Fruit fly (Drosophila melanogaster) whole organism, embryonic: ENCODE results near the gene CG32281.
A peak's percentile ranks its signal among the peaks of the same experiment; 100 is the strongest.

ENCODE experiments used
- Adf1 ChIP-seq: fragments of 200-800 bp; sonication (Bioruptor generic); IDR thresholded peaks from 2 replicates; pipeline ENCODE4 v1.3.6; 2022; ENCODE audit warnings: missing biosample characterization, missing genetic modification characterization
- Awh ChIP-seq: fragments of 200-800 bp; sonication (Bioruptor generic); IDR thresholded peaks from 2 replicates; pipeline ENCODE4, ENCODE4 v1.3.6; 2022; ENCODE audit warnings: missing biosample characterization, missing genetic modification characterization
- BEAF-32 ChIP-seq: fragments of 200-800 bp; sonication (Bioruptor generic); optimal IDR thresholded peaks from 3 replicates; lab custom pipeline; 2017; ENCODE audit warnings: missing biosample characterization, missing genetic modification characterization, mild to moderate bottlenecking, moderate library complexity, missing genetic modification reagents
- Bteb2 ChIP-seq: fragments of 200-800 bp; sonication (Bioruptor generic); optimal IDR thresholded peaks from 2 replicates; lab custom pipeline; 2016; ENCODE audit warnings: missing biosample characterization, missing genetic modification characterization
- CG11504 ChIP-seq: fragments of 200-800 bp; sonication (Bioruptor generic); optimal IDR thresholded peaks from 3 replicates; lab custom pipeline; 2019; ENCODE audit warnings: missing biosample characterization, mild to moderate bottlenecking, missing genetic modification characterization, moderate library complexity
- CG11695 ChIP-seq: fragments of 200-800 bp; sonication (Bioruptor generic); IDR thresholded peaks from 3 replicates; pipeline ENCODE4 v1.3.6; 2022; ENCODE audit warnings: missing biosample characterization, missing genetic modification characterization
- CG12219 ChIP-seq: fragments of 200-800 bp; sonication (Bioruptor generic); optimal IDR thresholded peaks from 3 replicates; lab custom pipeline; 2018; ENCODE audit warnings: missing biosample characterization, mild to moderate bottlenecking, missing genetic modification characterization
- CG13775 ChIP-seq: fragments of 200-800 bp; sonication (Bioruptor generic); optimal IDR thresholded peaks from 3 replicates; lab custom pipeline; 2017; ENCODE audit warnings: missing biosample characterization, mild to moderate bottlenecking, missing genetic modification characterization
- CG14050 ChIP-seq: fragments of 200-800 bp; sonication (Bioruptor generic); IDR thresholded peaks from 3 replicates; pipeline ENCODE4 v1.3.6; 2022; ENCODE audit warnings: missing biosample characterization, missing genetic modification characterization
- CG16863 ChIP-seq: fragments of 200-800 bp; sonication (Bioruptor generic); optimal IDR thresholded peaks from 3 replicates; lab custom pipeline; 2016; ENCODE audit warnings: missing biosample characterization, missing genetic modification characterization
- CG17912 ChIP-seq: fragments of 200-800 bp; sonication (Bioruptor generic); optimal IDR thresholded peaks from 2 replicates; lab custom pipeline; 2018; ENCODE audit warnings: missing biosample characterization, mild to moderate bottlenecking, missing genetic modification characterization
- CG18011 ChIP-seq: fragments of 200-800 bp; sonication (Bioruptor generic); optimal IDR thresholded peaks from 2 replicates; lab custom pipeline; 2017; ENCODE audit warnings: missing biosample characterization, missing genetic modification characterization, mild to moderate bottlenecking, moderate library complexity, missing genotype
- CG1832 ChIP-seq: fragments of 200-800 bp; sonication (Bioruptor generic); optimal IDR thresholded peaks from 2 replicates; lab custom pipeline; 2017; ENCODE audit warnings: missing biosample characterization, mild to moderate bottlenecking, missing genetic modification characterization, inconsistent platforms
- CG2875 ChIP-seq: fragments of 200-800 bp; sonication (Bioruptor generic); optimal IDR thresholded peaks from 2 replicates; lab custom pipeline; 2017; ENCODE audit warnings: missing biosample characterization, mild to moderate bottlenecking, missing genetic modification characterization, missing genetic modification reagents
- CG31441 ChIP-seq: fragments of 200-800 bp; sonication (Bioruptor generic); IDR thresholded peaks from 2 replicates; pipeline ENCODE4 v1.3.6; 2022; ENCODE audit warnings: missing biosample characterization, missing genetic modification characterization
- CG5180 ChIP-seq: fragments of 200-800 bp; sonication (Bioruptor generic); optimal IDR thresholded peaks from 3 replicates; lab custom pipeline; 2017; ENCODE audit warnings: missing biosample characterization, missing genetic modification characterization, mild to moderate bottlenecking, moderate library complexity, missing genetic modification reagents
- CG6765 ChIP-seq: fragments of 200-800 bp; sonication (Bioruptor generic); optimal IDR thresholded peaks from 3 replicates; lab custom pipeline; 2017; ENCODE audit warnings: missing biosample characterization, mild to moderate bottlenecking, missing genetic modification characterization
- CG7987 ChIP-seq: fragments of 200-800 bp; sonication (Bioruptor generic); optimal IDR thresholded peaks from 2 replicates; lab custom pipeline; 2018; ENCODE audit warnings: missing biosample characterization, mild to moderate bottlenecking, missing genetic modification characterization, moderate library complexity
- CG8388 ChIP-seq: fragments of 200-800 bp; sonication (Bioruptor generic); optimal IDR thresholded peaks from 2 replicates; lab custom pipeline; 2019; ENCODE audit warnings: missing biosample characterization, mild to moderate bottlenecking, missing genetic modification characterization, moderate library complexity
- CG9932 ChIP-seq: fragments of 200-800 bp; sonication (Bioruptor generic); IDR thresholded peaks from 2 replicates; pipeline ENCODE4 v1.3.6; 2022; ENCODE audit warnings: missing biosample characterization, missing genetic modification characterization
- CoRest ChIP-seq: fragments of 200-800 bp; sonication (Bioruptor generic); optimal IDR thresholded peaks from 3 replicates; lab custom pipeline; 2018; ENCODE audit warnings: missing biosample characterization, mild to moderate bottlenecking, missing genetic modification characterization, moderate library complexity
- Dad ChIP-seq: fragments of 200-800 bp; sonication (Bioruptor generic); optimal IDR thresholded peaks from 3 replicates; lab custom pipeline; 2016; ENCODE audit warnings: missing biosample characterization, missing genetic modification characterization
- Dfd ChIP-seq, 2 experiments: fragments of >200 bp; optimal IDR thresholded peaks; 2 replicates each; lab custom pipeline; 2017; ENCODE audit warnings: missing biosample characterization in 2 of 2, missing genetic modification characterization in 2 of 2
- Doc2 ChIP-seq: fragments of 200-800 bp; sonication (Bioruptor generic); IDR thresholded peaks from 2 replicates; pipeline ENCODE4 v1.3.6; 2022; ENCODE audit warnings: missing biosample characterization, missing genetic modification characterization
- Hr51 ChIP-seq, 2 experiments: fragments of 200-800 bp; sonication (Bioruptor generic); optimal IDR thresholded peaks; 2 replicates in 1 of 2; 3 replicates in 1 of 2; lab custom pipeline; 2016 to 2018; ENCODE audit warnings: missing biosample characterization in 2 of 2, missing genetic modification characterization in 2 of 2, mild to moderate bottlenecking in 1 of 2, moderate library complexity in 1 of 2
- Lhr ChIP-seq: fragments of 200-800 bp; sonication (Bioruptor generic); optimal IDR thresholded peaks from 3 replicates; lab custom pipeline; 2017; ENCODE audit warnings: mild to moderate bottlenecking, missing biosample characterization, missing genetic modification reagents, missing genetic modification characterization
- Ravus ChIP-seq: fragments of 200-800 bp; sonication (Bioruptor generic); IDR thresholded peaks from 2 replicates; pipeline ENCODE4 v1.3.6; 2022; ENCODE audit warnings: missing biosample characterization, missing genetic modification characterization
- Six4 ChIP-seq: fragments of 200-800 bp; sonication (Bioruptor generic); optimal IDR thresholded peaks from 2 replicates; lab custom pipeline; 2016; ENCODE audit warnings: missing biosample characterization, missing genetic modification characterization
- Sry-δ ChIP-seq: fragments of 200-800 bp; sonication (Bioruptor generic); optimal IDR thresholded peaks from 2 replicates; lab custom pipeline; 2016; ENCODE audit warnings: missing biosample characterization, missing genetic modification characterization
- Trl ChIP-seq, 3 experiments: fragments of >200 bp in 2 of 3; fragments of 200-800 bp in 1 of 3; sonication (Bioruptor generic) in 1 of 3; optimal IDR thresholded peaks; 2 replicates in 1 of 3; 3 replicates in 2 of 3; lab custom pipeline; 2016 to 2017; ENCODE audit warnings: missing biosample characterization in 1 of 3, missing genetic modification characterization in 1 of 3
- aop ChIP-seq: fragments of 200-800 bp; sonication (Bioruptor generic); IDR thresholded peaks from 2 replicates; pipeline ENCODE4 v1.3.6; 2022; ENCODE audit warnings: missing biosample characterization, missing genetic modification characterization
- br ChIP-seq: fragments of >200 bp; optimal IDR thresholded peaks from 2 replicates; lab custom pipeline; 2017
- cg ChIP-seq: fragments of 200-800 bp; sonication (Bioruptor generic); optimal IDR thresholded peaks from 3 replicates; lab custom pipeline; 2019; ENCODE audit warnings: missing biosample characterization, mild to moderate bottlenecking, missing genetic modification characterization, moderate library complexity
- crc ChIP-seq: fragments of 200-800 bp; sonication (Bioruptor generic); optimal IDR thresholded peaks from 2 replicates; lab custom pipeline; 2016; ENCODE audit warnings: missing biosample characterization, missing genetic modification characterization
- danr ChIP-seq: fragments of 200-800 bp; sonication (Bioruptor generic); IDR thresholded peaks from 2 replicates; pipeline ENCODE4 v1.3.6; 2022; ENCODE audit warnings: missing biosample characterization, missing genetic modification characterization
- ems ChIP-seq: fragments of 200-800 bp; sonication (Bioruptor generic); optimal IDR thresholded peaks from 3 replicates; lab custom pipeline; 2016; ENCODE audit warnings: missing biosample characterization, missing genetic modification characterization
- fd3F ChIP-seq: fragments of 200-800 bp; sonication (Bioruptor generic); optimal IDR thresholded peaks from 2 replicates; lab custom pipeline; 2018; ENCODE audit warnings: missing biosample characterization, mild to moderate bottlenecking, missing genetic modification characterization, moderate library complexity
- fd64A ChIP-seq: fragments of 200-800 bp; sonication (Bioruptor generic); optimal IDR thresholded peaks from 3 replicates; lab custom pipeline; 2018; ENCODE audit warnings: missing biosample characterization, mild to moderate bottlenecking, missing genetic modification characterization
- ham ChIP-seq: fragments of 200-800 bp; sonication (Bioruptor generic); IDR thresholded peaks from 2 replicates; pipeline ENCODE4 v1.3.6; 2022; ENCODE audit warnings: missing biosample characterization, missing genetic modification characterization
- jigr1 ChIP-seq: fragments of 200-800 bp; sonication (Bioruptor generic); IDR thresholded peaks from 3 replicates; pipeline ENCODE4 v1.3.6; 2022; ENCODE audit warnings: missing biosample characterization, missing genetic modification characterization
- ken ChIP-seq: fragments of 200-800 bp; sonication (Bioruptor generic); IDR thresholded peaks from 3 replicates; pipeline ENCODE4 v1.3.6; 2022; ENCODE audit warnings: missing biosample characterization, missing genetic modification characterization
- klu ChIP-seq: fragments of 200-800 bp; sonication (Bioruptor generic); IDR thresholded peaks from 2 replicates; pipeline ENCODE4 v1.3.6; 2022; ENCODE audit warnings: missing biosample characterization, missing genetic modification characterization
- peb ChIP-seq: fragments of 200-800 bp; sonication (Bioruptor generic); IDR thresholded peaks from 2 replicates; pipeline ENCODE4 v1.3.6; 2022; ENCODE audit warnings: missing biosample characterization, missing genetic modification characterization
- ranshi ChIP-seq: fragments of 200-800 bp; sonication (Bioruptor generic); IDR thresholded peaks from 2 replicates; pipeline ENCODE4 v1.3.6; 2022; ENCODE audit warnings: missing biosample characterization, missing genetic modification characterization
- scrt ChIP-seq: fragments of 200-800 bp; sonication (Bioruptor generic); optimal IDR thresholded peaks from 2 replicates; lab custom pipeline; 2018; ENCODE audit warnings: missing biosample characterization, mild to moderate bottlenecking, missing genetic modification characterization, moderate library complexity
- sens-2 ChIP-seq: fragments of 200-800 bp; sonication (Bioruptor generic); IDR thresholded peaks from 2 replicates; pipeline ENCODE4 v1.3.6; 2022; ENCODE audit warnings: missing biosample characterization, missing genetic modification characterization
- so ChIP-seq: fragments of 200-800 bp; sonication (Bioruptor generic); IDR thresholded peaks from 3 replicates; pipeline ENCODE4 v1.3.6; 2022; ENCODE audit warnings: missing biosample characterization, missing genetic modification characterization
- ssp ChIP-seq: fragments of 200-800 bp; sonication (Bioruptor generic); IDR thresholded peaks from 2 replicates; pipeline ENCODE4 v1.3.6; 2022; ENCODE audit warnings: missing biosample characterization, missing genetic modification characterization
- trh ChIP-seq: fragments of 200-800 bp; sonication (Bioruptor generic); optimal IDR thresholded peaks from 2 replicates; lab custom pipeline; 2016; ENCODE audit warnings: missing biosample characterization, missing genetic modification characterization
- wor ChIP-seq: fragments of 200-800 bp; sonication (Bioruptor generic); IDR thresholded peaks from 2 replicates; pipeline ENCODE4 v1.3.6; 2022; ENCODE audit warnings: missing biosample characterization, missing genetic modification characterization
- zf30C ChIP-seq: fragments of 200-800 bp; sonication (Bioruptor generic); optimal IDR thresholded peaks from 3 replicates; lab custom pipeline; 2018; ENCODE audit warnings: missing biosample characterization, mild to moderate bottlenecking, missing genetic modification characterization

CG32281 gene

DNA sequence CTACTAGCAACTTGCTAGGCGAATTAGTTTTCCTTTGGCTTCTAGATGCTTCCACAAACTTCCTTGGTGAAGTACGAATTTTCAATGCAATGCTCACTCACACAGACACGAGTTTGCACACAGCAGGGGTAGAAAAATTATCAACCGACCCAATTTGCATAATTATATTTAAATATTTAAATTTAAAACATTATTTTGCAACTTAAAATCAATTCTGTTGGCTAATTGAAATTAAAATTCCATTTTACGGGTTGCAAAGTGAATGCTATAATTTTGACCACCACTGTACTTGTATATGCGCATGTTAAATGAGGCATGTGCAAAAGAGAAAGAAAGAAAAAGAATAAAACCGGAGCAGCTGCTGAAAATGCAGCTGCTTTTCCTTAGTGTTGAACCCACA lies 24.9 kb downstream of the CG32281 start (continued):
- peak; percentile 80 for TF ChIP-seq CG5180 (GFP tag; lab: Kevin White, UChicago)
- TF ChIP-seq Hr51 (GFP tag; optimal IDR thresholded peaks at IDR 0.05; lab: Kevin White, UChicago) = peak; percentile 72 to 95
- no peak for TF ChIP-seq br (lab: Kevin White, UChicago)
- peak; percentile 95 for TF ChIP-seq ranshi (GFP tag; lab: Robert Waterston, UW)
- TF ChIP-seq jigr1 (GFP tag; lab: Robert Waterston, UW) = peak; percentile 90
- TF ChIP-seq sens-2 = peak; percentile 92
- peak; percentile 86 for TF ChIP-seq CG6765
- peak; percentile 5 for TF ChIP-seq Sry-δ (GFP tag; lab: Kevin White, UChicago)
- peak; percentile 52 for TF ChIP-seq Bteb2 (GFP tag; lab: Kevin White, UChicago)
- peak; percentile 90 for TF ChIP-seq peb (GFP tag; lab: Robert Waterston, UW)
- TF ChIP-seq CoRest (tag; lab: Kevin White, UChicago) = peak; percentile 92
- TF ChIP-seq fd64A (GFP tag; lab: Kevin White, UChicago) = peak; percentile 86
- TF ChIP-seq CG11504 = peak; percentile 95
- no peak for TF ChIP-seq zf30C (GFP tag; lab: Kevin White, UChicago)
- TF ChIP-seq CG7987 (GFP tag; lab: Kevin White, UChicago) = peak; percentile 89
- TF ChIP-seq aop (GFP tag; lab: Robert Waterston, UW) = peak; percentile 59; the same call in 1 of the 2 replicates
- TF ChIP-seq Ravus (GFP tag; lab: Robert Waterston, UW) = peak; percentile 82
- no peak for TF ChIP-seq BEAF-32 (GFP tag; lab: Kevin White, UChicago)
- TF ChIP-seq CG31441 (GFP tag; lab: Robert Waterston, UW) = peak; percentile 96
- no peak for TF ChIP-seq crc (GFP tag; lab: Kevin White, UChicago)
- peak; percentile 91 for TF ChIP-seq Six4 (GFP tag; lab: Kevin White, UChicago)
- peak; percentile 70 for TF ChIP-seq Adf1
- peak; percentile 87 for TF ChIP-seq scrt (GFP tag; lab: Kevin White, UChicago)
- TF ChIP-seq cg (GFP tag; lab: Kevin White, UChicago) = peak; percentile 62
- TF ChIP-seq CG14050 (GFP tag; lab: Robert Waterston, UW) = peak; percentile 88
- TF ChIP-seq ems (GFP tag; lab: Kevin White, UChicago) = peak; percentile 63
- TF ChIP-seq CG11695 (GFP tag; lab: Robert Waterston, UW) = peak; percentile 97
- TF ChIP-seq Doc2 (GFP tag; lab: Robert Waterston, UW) = peak; percentile 73
- TF ChIP-seq CG18011 (GFP tag; lab: Kevin White, UChicago) = peak; percentile 70
- no peak for TF ChIP-seq Dfd (GFP tag; optimal IDR thresholded peaks at IDR 0.05; lab: Kevin White, UChicago)
- TF ChIP-seq so (GFP tag; lab: Robert Waterston, UW) = peak; percentile 93
- TF ChIP-seq ham (GFP tag; lab: Robert Waterston, UW) = no peak
- peak; percentile 85 for TF ChIP-seq danr (GFP tag; lab: Robert Waterston, UW)
- TF ChIP-seq ssp = peak; percentile 79
- peak; percentile 88 for TF ChIP-seq CG13775 (GFP tag; lab: Kevin White, UChicago)
- peak; percentile 68 for TF ChIP-seq trh
- TF ChIP-seq Dad = peak; percentile 58
- TF ChIP-seq CG16863 (GFP tag; lab: Kevin White, UChicago) = peak; percentile 66
- no peak for TF ChIP-seq Trl (optimal IDR thresholded peaks at IDR 0.05; lab: Kevin White, UChicago)
- peak; percentile 47 for TF ChIP-seq Trl (GFP tag; optimal IDR thresholded peaks at IDR 0.05; lab: Kevin White, UChicago)
- TF ChIP-seq klu (GFP tag; lab: Robert Waterston, UW) = peak; percentile 83
- TF ChIP-seq CG1832 (GFP tag; lab: Kevin White, UChicago) = no peak
- no peak for TF ChIP-seq CG17912 (GFP tag; lab: Kevin White, UChicago)
- peak; percentile 92 for TF ChIP-seq CG12219 (GFP tag; lab: Kevin White, UChicago)
- TF ChIP-seq ken (GFP tag; lab: Robert Waterston, UW) = peak; percentile 89
- TF ChIP-seq CG9932 (GFP tag; lab: Robert Waterston, UW) = peak; percentile 81
- peak; percentile 84 for TF ChIP-seq wor (GFP tag; lab: Robert Waterston, UW)
- peak; percentile 91 for TF ChIP-seq fd3F (GFP tag; lab: Kevin White, UChicago)
- peak; percentile 95 for TF ChIP-seq CG8388
- TF ChIP-seq CG2875 = peak; percentile 91
- TF ChIP-seq Awh (GFP tag; lab: Robert Waterston, UW) = peak; percentile 96
- peak; percentile 78 for TF ChIP-seq Lhr (GFP tag; lab: Kevin White, UChicago)
